Fruit fly (Drosophila melanogaster) whole organism, embryonic: Measurements from ENCODE around the gene Cyp1.

Experiments
- Abd-B ChIP-seq: fragments of 200-800 bp; sonication (Bioruptor generic); optimal IDR thresholded peaks from 2 replicates; lab custom pipeline; 2018; ENCODE audit warnings: missing biosample characterization, mild to moderate bottlenecking, missing genetic modification characterization, moderate library complexity
- Bgb ChIP-seq: fragments of 200-800 bp; sonication (Bioruptor generic); IDR thresholded peaks from 2 replicates; pipeline ENCODE4 v1.3.6; 2022; ENCODE audit warnings: missing biosample characterization, missing genetic modification characterization; ENCODE audit not compliant: partially characterized antibody
- CG10366 ChIP-seq: fragments of 200-800 bp; sonication (Bioruptor generic); IDR thresholded peaks from 2 replicates; pipeline ENCODE4 v1.3.6; 2022; ENCODE audit warnings: missing biosample characterization, missing genetic modification characterization
- CG1233 ChIP-seq: fragments of 200-800 bp; sonication (Bioruptor generic); optimal IDR thresholded peaks from 4 replicates; lab custom pipeline; 2018; ENCODE audit warnings: missing biosample characterization, mild to moderate bottlenecking, missing genetic modification characterization
- CG12391 ChIP-seq: fragments of 200-800 bp; sonication (Bioruptor generic); optimal IDR thresholded peaks from 3 replicates; lab custom pipeline; 2018; ENCODE audit warnings: missing biosample characterization, mild to moderate bottlenecking, missing genetic modification characterization, moderate library complexity
- CG15514 ChIP-seq: fragments of 200-800 bp; sonication (Bioruptor generic); optimal IDR thresholded peaks from 3 replicates; lab custom pipeline; 2017; ENCODE audit warnings: missing biosample characterization, missing genetic modification characterization, mild to moderate bottlenecking, moderate library complexity, missing genetic modification reagents
- CG16813 ChIP-seq: fragments of 200-800 bp; sonication (Bioruptor generic); IDR thresholded peaks from 3 replicates; pipeline ENCODE4 v1.3.6; 2022; ENCODE audit warnings: missing biosample characterization, missing genetic modification characterization; ENCODE audit not compliant: partially characterized antibody
- CG17361 ChIP-seq: fragments of 200-800 bp; sonication (Bioruptor generic); IDR thresholded peaks from 3 replicates; pipeline ENCODE4 v1.3.6; 2022; ENCODE audit warnings: missing biosample characterization, missing genetic modification characterization
- CG17912 ChIP-seq: fragments of 200-800 bp; sonication (Bioruptor generic); optimal IDR thresholded peaks from 2 replicates; lab custom pipeline; 2018; ENCODE audit warnings: missing biosample characterization, mild to moderate bottlenecking, missing genetic modification characterization
- CG18262 ChIP-seq: fragments of 200-800 bp; optimal IDR thresholded peaks from 3 replicates; lab custom pipeline; 2019; ENCODE audit warnings: missing biosample characterization, mild to moderate bottlenecking, missing genetic modification characterization, moderate library complexity
- CG2129 ChIP-seq: fragments of 200-800 bp; sonication (Bioruptor generic); IDR thresholded peaks from 2 replicates; pipeline ENCODE4 v1.3.6; 2022; ENCODE audit warnings: missing biosample characterization, missing genetic modification characterization; ENCODE audit not compliant: partially characterized antibody
- CG2202 ChIP-seq: fragments of 200-800 bp; sonication (Bioruptor generic); optimal IDR thresholded peaks from 2 replicates; lab custom pipeline; 2018; ENCODE audit warnings: missing biosample characterization, mild to moderate bottlenecking, missing genetic modification characterization
- CG2712 ChIP-seq: fragments of 200-800 bp; optimal IDR thresholded peaks from 3 replicates; lab custom pipeline; 2019; ENCODE audit warnings: missing biosample characterization, mild to moderate bottlenecking, missing genetic modification characterization, moderate library complexity
- CG30431 ChIP-seq: fragments of 200-800 bp; sonication (Bioruptor generic); optimal IDR thresholded peaks from 2 replicates; lab custom pipeline; 2017; ENCODE audit warnings: missing biosample characterization, missing genetic modification characterization
- CG3281 ChIP-seq: fragments of 200-800 bp; sonication (Bioruptor generic); optimal IDR thresholded peaks from 3 replicates; lab custom pipeline; 2017; ENCODE audit warnings: missing biosample characterization, mild to moderate bottlenecking, missing genetic modification characterization
- CG34422 ChIP-seq: fragments of 200-800 bp; sonication (Bioruptor generic); IDR thresholded peaks from 3 replicates; pipeline ENCODE4 v1.3.6; 2022; ENCODE audit warnings: missing biosample characterization, missing genetic modification characterization
- CG3847 ChIP-seq: fragments of 200-800 bp; sonication (Bioruptor generic); IDR thresholded peaks from 2 replicates; pipeline ENCODE4 v1.3.6; 2022; ENCODE audit warnings: missing biosample characterization, missing genetic modification characterization
- CG3995 ChIP-seq: fragments of 200-800 bp; sonication (Bioruptor generic); optimal IDR thresholded peaks from 3 replicates; lab custom pipeline; 2016; ENCODE audit warnings: missing biosample characterization, missing genetic modification characterization
- CG6683 ChIP-seq: fragments of 200-800 bp; sonication (Bioruptor generic); optimal IDR thresholded peaks from 2 replicates; lab custom pipeline; 2017; ENCODE audit warnings: missing biosample characterization, mild to moderate bottlenecking, missing genetic modification characterization, missing genetic modification reagents
- CG6854 ChIP-seq: fragments of 200-800 bp; sonication (Bioruptor generic); optimal IDR thresholded peaks from 3 replicates; lab custom pipeline; 2017; ENCODE audit warnings: missing biosample characterization, mild to moderate bottlenecking, missing genetic modification characterization
- CG7556 ChIP-seq: fragments of 200-800 bp; sonication (Bioruptor generic); optimal IDR thresholded peaks from 2 replicates; lab custom pipeline; 2017; ENCODE audit warnings: missing biosample characterization, mild to moderate bottlenecking, missing genetic modification characterization
- CG8388 ChIP-seq: fragments of 200-800 bp; sonication (Bioruptor generic); optimal IDR thresholded peaks from 2 replicates; lab custom pipeline; 2019; ENCODE audit warnings: missing biosample characterization, mild to moderate bottlenecking, missing genetic modification characterization, moderate library complexity
- E2f2 ChIP-seq: fragments of 200-800 bp; sonication (Bioruptor generic); IDR thresholded peaks from 2 replicates; pipeline ENCODE4 v1.3.6; 2022; ENCODE audit warnings: missing biosample characterization, missing genetic modification characterization
- Gug ChIP-seq: fragments of 200-800 bp; sonication (Bioruptor generic); IDR thresholded peaks from 4 replicates; pipeline ENCODE4 v1.3.6; 2022; ENCODE audit warnings: missing biosample characterization, missing genetic modification characterization
- Meics ChIP-seq: fragments of 200-800 bp; sonication (Bioruptor generic); optimal IDR thresholded peaks from 2 replicates; lab custom pipeline; 2017; ENCODE audit warnings: missing biosample characterization, mild to moderate bottlenecking, missing genetic modification characterization
- NfI ChIP-seq: fragments of 200-800 bp; sonication (Bioruptor generic); optimal IDR thresholded peaks from 3 replicates; lab custom pipeline; 2018; ENCODE audit warnings: missing biosample characterization, mild to moderate bottlenecking, missing genetic modification characterization, moderate library complexity
- Oli ChIP-seq: fragments of 200-800 bp; sonication (Bioruptor generic); optimal IDR thresholded peaks from 2 replicates; lab custom pipeline; 2018; ENCODE audit warnings: missing biosample characterization, mild to moderate bottlenecking, missing genetic modification characterization, moderate library complexity
- Opbp ChIP-seq: fragments of 200-800 bp; sonication (Bioruptor generic); IDR thresholded peaks from 3 replicates; pipeline ENCODE4 v1.3.6; 2022; ENCODE audit warnings: missing biosample characterization, missing genetic modification characterization; ENCODE audit not compliant: partially characterized antibody
- Rfx ChIP-seq: fragments of 200-800 bp; sonication (Bioruptor generic); IDR thresholded peaks from 2 replicates; pipeline ENCODE4 v1.3.6; 2022; ENCODE audit warnings: missing biosample characterization, missing genetic modification characterization
- Scr ChIP-seq: fragments of 200-800 bp; sonication (Bioruptor generic); IDR thresholded peaks from 2 replicates; pipeline ENCODE4 v1.3.6; 2022; ENCODE audit warnings: missing biosample characterization, missing genetic modification characterization; ENCODE audit not compliant: partially characterized antibody
- bbx ChIP-seq: fragments of 200-800 bp; sonication (Bioruptor generic); IDR thresholded peaks from 2 replicates; pipeline ENCODE4 v1.3.6; 2022; ENCODE audit warnings: missing biosample characterization, missing genetic modification characterization; ENCODE audit not compliant: partially characterized antibody
- bsh ChIP-seq, 2 experiments: fragments of 200-800 bp; sonication (Bioruptor generic); optimal IDR thresholded peaks; 2 replicates each; lab custom pipeline; 2017 to 2018; ENCODE audit warnings: mild to moderate bottlenecking in 2 of 2, missing biosample characterization in 2 of 2, missing genetic modification characterization in 2 of 2, moderate library complexity in 1 of 2
- ci ChIP-seq: fragments of 200-800 bp; sonication (Bioruptor generic); IDR thresholded peaks from 3 replicates; pipeline ENCODE4 v1.3.6; 2022; ENCODE audit warnings: missing biosample characterization, missing genetic modification characterization
- dmrt11E ChIP-seq: fragments of 200-800 bp; sonication (Bioruptor generic); optimal IDR thresholded peaks from 3 replicates; lab custom pipeline; 2018; ENCODE audit warnings: missing biosample characterization, mild to moderate bottlenecking, missing genetic modification characterization, moderate library complexity
- dpn ChIP-seq, 2 experiments: fragments of 200-800 bp; sonication (Bioruptor generic); optimal IDR thresholded peaks; 3 replicates each; lab custom pipeline; 2016; ENCODE audit warnings: missing biosample characterization in 2 of 2, missing genetic modification characterization in 2 of 2
- fd96Cb ChIP-seq: fragments of 200-800 bp; sonication (Bioruptor generic); optimal IDR thresholded peaks from 2 replicates; lab custom pipeline; 2018; ENCODE audit warnings: missing biosample characterization, mild to moderate bottlenecking, missing genetic modification characterization, moderate library complexity
- hb ChIP-seq: fragments of 200-800 bp; sonication (Bioruptor generic); IDR thresholded peaks from 3 replicates; pipeline ENCODE4 v1.3.6; 2022; ENCODE audit warnings: missing biosample characterization, missing genetic modification characterization; ENCODE audit not compliant: partially characterized antibody
- hth ChIP-seq: fragments of >200 bp; optimal IDR thresholded peaks from 2 replicates; lab custom pipeline; 2017; ENCODE audit warnings: inconsistent platforms
- ind ChIP-seq: fragments of 200-800 bp; sonication (Bioruptor generic); optimal IDR thresholded peaks from 3 replicates; lab custom pipeline; 2016; ENCODE audit warnings: missing biosample characterization, missing genetic modification characterization
- lola ChIP-seq, 3 experiments: fragments of >200 bp in 2 of 3; fragments of 200-800 bp in 1 of 3; sonication (Bioruptor generic) in 1 of 3; optimal IDR thresholded peaks; 2 replicates each; lab custom pipeline; 2017 to 2019; ENCODE audit warnings: missing biosample characterization in 3 of 3, missing genetic modification characterization in 3 of 3, mild to moderate bottlenecking in 1 of 3, moderate library complexity in 1 of 3
- nmo ChIP-seq: fragments of 200-800 bp; sonication (Bioruptor generic); optimal IDR thresholded peaks from 2 replicates; lab custom pipeline; 2018; ENCODE audit warnings: missing biosample characterization, mild to moderate bottlenecking, missing genetic modification characterization, moderate library complexity
- phol ChIP-seq: fragments of 200-800 bp; sonication (Bioruptor generic); optimal IDR thresholded peaks from 3 replicates; lab custom pipeline; 2018; ENCODE audit warnings: missing biosample characterization, mild to moderate bottlenecking, missing genetic modification characterization, moderate library complexity
- pros ChIP-seq: fragments of 200-800 bp; sonication (Bioruptor generic); optimal IDR thresholded peaks from 3 replicates; lab custom pipeline; 2019; ENCODE audit warnings: missing biosample characterization, mild to moderate bottlenecking, missing genetic modification characterization, moderate library complexity
- ranshi ChIP-seq: fragments of 200-800 bp; sonication (Bioruptor generic); IDR thresholded peaks from 2 replicates; pipeline ENCODE4 v1.3.6; 2022; ENCODE audit warnings: missing biosample characterization, missing genetic modification characterization
- schlank ChIP-seq: fragments of 200-800 bp; sonication (Bioruptor generic); optimal IDR thresholded peaks from 2 replicates; lab custom pipeline; 2018; ENCODE audit warnings: missing biosample characterization, mild to moderate bottlenecking, missing genetic modification characterization
- sob ChIP-seq: fragments of 200-800 bp; sonication (Bioruptor generic); IDR thresholded peaks from 2 replicates; pipeline ENCODE4 v1.3.6; 2022; ENCODE audit warnings: missing biosample characterization, missing genetic modification characterization
- ttk ChIP-seq: fragments of 200-800 bp; sonication (Bioruptor generic); IDR thresholded peaks from 2 replicates; pipeline ENCODE4 v2.1.2; 2022; ENCODE audit warnings: missing biosample characterization, missing genetic modification characterization
- zfh1 ChIP-seq: fragments of 200-800 bp; sonication (Bioruptor generic); IDR thresholded peaks from 3 replicates; pipeline ENCODE4 v1.3.6; 2022; ENCODE audit warnings: missing biosample characterization, missing genetic modification characterization

Cyp1 gene

DNA sequence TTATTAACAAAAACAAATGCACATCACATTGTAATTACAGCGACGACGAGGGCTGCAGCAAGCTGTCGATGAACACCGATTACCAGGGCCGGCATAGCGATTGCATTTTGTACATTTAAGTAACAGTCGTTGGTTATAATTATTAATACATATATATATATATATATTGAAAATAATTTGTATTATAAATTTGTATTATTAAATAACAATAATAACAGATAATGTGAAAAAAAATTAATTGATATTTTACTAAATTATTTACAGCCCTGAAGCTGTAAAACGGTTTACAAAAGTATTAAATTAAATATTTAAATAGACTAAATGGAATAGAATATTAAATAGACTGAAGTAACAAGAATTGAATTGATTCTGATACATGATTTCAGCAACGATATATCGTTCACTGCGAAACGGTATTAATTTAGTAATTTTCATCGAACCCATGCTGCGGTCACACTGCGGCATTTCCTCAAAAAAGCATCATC lies 44.3 kb downstream of the Cyp1 start, which contains the start of the genes kat80 and Prosalpha4 (continued):
- peak; percentile 64 for TF ChIP-seq CG1233
- TF ChIP-seq CG3281 (GFP tag; lab: Kevin White, UChicago), result peak; percentile 62
- TF ChIP-seq CG34422, result 0 out of 3 replicates have a peak, but pooled peaks have one; percentile 52
- peak; percentile 41 for TF ChIP-seq ind
- peak; percentile 45 for TF ChIP-seq Meics (GFP tag; lab: Kevin White, UChicago)
- TF ChIP-seq Opbp (GFP tag; lab: Robert Waterston, UW), result peak; percentile 37; the same call in 2 of the 3 replicates
- TF ChIP-seq Abd-B, result peak; percentile 5
- TF ChIP-seq CG10366 (GFP tag; lab: Robert Waterston, UW), result peak; percentile 68; the same call in 1 of the 2 replicates
- TF ChIP-seq CG30431 (GFP tag; lab: Kevin White, UChicago), result no peak
- TF ChIP-seq CG8388 (GFP tag; lab: Kevin White, UChicago), result peak; percentile 0
- TF ChIP-seq phol, result peak; percentile 37
- TF ChIP-seq Scr (GFP tag; lab: Robert Waterston, UW), result peak; percentile 71
- TF ChIP-seq CG2202, result no peak
- TF ChIP-seq CG6683 (GFP tag; lab: Kevin White, UChicago), result no peak
- peak; percentile 53 for TF ChIP-seq CG2712 (tag; lab: Kevin White, UChicago)
- TF ChIP-seq CG2129 (GFP tag; lab: Robert Waterston, UW), result peak; percentile 40
- peak in 1 of 2 experiments; percentile 28 for TF ChIP-seq bsh (GFP tag; optimal IDR thresholded peaks at IDR 0.05; lab: Kevin White, UChicago)
- TF ChIP-seq E2f2 (GFP tag; lab: Robert Waterston, UW), result peak; percentile 18; the same call in 1 of the 2 replicates
- TF ChIP-seq CG17361, result peak; percentile 56; the same call in 1 of the 3 replicates
- peak; percentile 35; the same call in 1 of the 4 replicates for TF ChIP-seq Gug
- TF ChIP-seq Rfx (GFP tag; lab: Robert Waterston, UW), result 0 out of 2 replicates have a peak, but pooled peaks have one; percentile 23
- peak; percentile 48 for TF ChIP-seq CG18262 (tag; lab: Kevin White, UChicago)
- TF ChIP-seq CG16813 (GFP tag; lab: Robert Waterston, UW), result peak; percentile 67
- peak; percentile 42; the same call in 1 of the 2 replicates for TF ChIP-seq sob
- TF ChIP-seq bbx (GFP tag; lab: Robert Waterston, UW), result peak; percentile 58; the same call in 1 of the 2 replicates
- TF ChIP-seq ci (GFP tag; lab: Robert Waterston, UW), result peak; percentile 50; the same call in 2 of the 3 replicates
- peak; percentile 60 for TF ChIP-seq CG17912 (GFP tag; lab: Kevin White, UChicago)
- no peak for TF ChIP-seq ttk (GFP tag; lab: Robert Waterston, UW)
- TF ChIP-seq NfI (GFP tag; lab: Kevin White, UChicago), result peak; percentile 43
- peak; percentile 58 for TF ChIP-seq CG15514
- TF ChIP-seq CG6854 (GFP tag; lab: Kevin White, UChicago), result no peak
- no peak for TF ChIP-seq hth (lab: Kevin White, UChicago)
- no peak for TF ChIP-seq CG7556 (GFP tag; lab: Kevin White, UChicago)
- peak; percentile 34; the same call in 1 of the 2 replicates for TF ChIP-seq CG3847 (GFP tag; lab: Robert Waterston, UW)
- peak; percentile 25 for TF ChIP-seq Oli (tag; lab: Kevin White, UChicago)
- peak; percentile 20 for TF ChIP-seq fd96Cb (tag; lab: Kevin White, UChicago)
- peak; percentile 79 for TF ChIP-seq Bgb (GFP tag; lab: Robert Waterston, UW)
- TF ChIP-seq dpn (GFP tag; optimal IDR thresholded peaks at IDR 0.05; lab: Kevin White, UChicago), result peak; percentile 13 to 43
- no peak for TF ChIP-seq pros (GFP tag; lab: Kevin White, UChicago)
- peak; percentile 96 for TF ChIP-seq CG3995 (GFP tag; lab: Kevin White, UChicago)
- TF ChIP-seq hb (GFP tag; lab: Robert Waterston, UW), result 0 out of 3 replicates have a peak, but pooled peaks have one; percentile 31
- peak; percentile 27; the same call in 1 of the 3 replicates for TF ChIP-seq zfh1
- peak; percentile 88 for TF ChIP-seq nmo
- peak; percentile 24 for TF ChIP-seq schlank (tag; lab: Kevin White, UChicago)
- TF ChIP-seq dmrt11E (tag; lab: Kevin White, UChicago), result peak; percentile 44
- peak; percentile 27; the same call in 1 of the 2 replicates for TF ChIP-seq ranshi
- peak in 1 of 3 experiments; percentile 33 for TF ChIP-seq lola (GFP tag; optimal IDR thresholded peaks at IDR 0.05; lab: Kevin White, UChicago)
- TF ChIP-seq CG12391 (tag; lab: Kevin White, UChicago), result peak; percentile 65
